In genomic region chr3R:7029434-7029833, dm6 we compare ENCODE assay signal across 3 fruit fly cellular contexts.
TF ChIP-seq lines count a peak whose summit lies in the region.

No protein-coding gene starts in this region.

- peak; percentile 77 to 78 for TF ChIP-seq CTCF in S2 (optimal IDR thresholded peaks at IDR 0.05; lab: Kevin White, UChicago)
- TF ChIP-seq CTCF in whole organism, embryonic (GFP tag; optimal IDR thresholded peaks at IDR 0.05; lab: Kevin White, UChicago) = peak; percentile 84

TF ChIP-seq in whole organism, embryonic, 481 proteins besides CTCF, POLR2A, EP300 and RAD21:
- TF ChIP-seq CG15479 (GFP tag; optimal IDR thresholded peaks at IDR 0.05; lab: Kevin White, UChicago) = peak; percentile 33
- TF ChIP-seq fd96Cb (tag; optimal IDR thresholded peaks at IDR 0.05; lab: Kevin White, UChicago) = no peak
- TF ChIP-seq esg (GFP tag; conservative IDR thresholded peaks at IDR 0.05; lab: Robert Waterston, UW) = no peak
- TF ChIP-seq cg (GFP tag; optimal IDR thresholded peaks at IDR 0.05; lab: Kevin White, UChicago) = peak; percentile 3
- 0 out of 3 replicates have a peak, but pooled peaks have one; percentile 8 for TF ChIP-seq CG14860 (GFP tag; IDR thresholded peaks at IDR 0.05; lab: Robert Waterston, UW; ENCODE audit: partially characterized antibody)
- no peak for TF ChIP-seq CG17328 (GFP tag; IDR thresholded peaks at IDR 0.05; lab: Robert Waterston, UW)
TF ChIP-seq in whole organism, embryonic: peak in this region for 3.

TF ChIP-seq in whole organism, wandering third instar larva, 38 proteins besides CTCF, POLR2A, EP300 and RAD21:
- no peak for TF ChIP-seq Rel (GFP tag; optimal IDR thresholded peaks at IDR 0.05; lab: Kevin White, UChicago)
- no peak for TF ChIP-seq Rel (tag; optimal IDR thresholded peaks at IDR 0.05; lab: Kevin White, UChicago)
- TF ChIP-seq Dfd (GFP tag; optimal IDR thresholded peaks at IDR 0.05; lab: Kevin White, UChicago) = peak; percentile 48
